Fruit fly (Drosophila melanogaster) whole organism, embryonic: ENCODE data around the gene schlank.

Source experiments
- B-H2 ChIP-seq: fragments of 200-800 bp; sonication (Bioruptor generic); optimal IDR thresholded peaks from 2 replicates; lab custom pipeline; 2018; ENCODE audit warnings: missing biosample characterization, mild to moderate bottlenecking, missing genetic modification characterization
- Blimp-1 ChIP-seq: fragments of 200-800 bp; sonication (Bioruptor generic); optimal IDR thresholded peaks from 3 replicates; lab custom pipeline; 2018; ENCODE audit warnings: missing biosample characterization, missing genetic modification characterization, mild to moderate bottlenecking, moderate library complexity, missing genetic modification reagents
- CG11695 ChIP-seq: fragments of 200-800 bp; sonication (Bioruptor generic); IDR thresholded peaks from 3 replicates; pipeline ENCODE4 v1.3.6; 2022; ENCODE audit warnings: missing biosample characterization, missing genetic modification characterization
- CG12071 ChIP-seq: fragments of 200-800 bp; sonication (Bioruptor generic); optimal IDR thresholded peaks from 3 replicates; lab custom pipeline; 2018; ENCODE audit warnings: missing biosample characterization, mild to moderate bottlenecking, missing genetic modification characterization
- CG12942 ChIP-seq: fragments of 200-800 bp; sonication (Bioruptor generic); optimal IDR thresholded peaks from 3 replicates; lab custom pipeline; 2016; ENCODE audit warnings: missing biosample characterization, missing genetic modification characterization
- CG13894 ChIP-seq: fragments of 200-800 bp; sonication (Bioruptor generic); optimal IDR thresholded peaks from 3 replicates; lab custom pipeline; 2018; ENCODE audit warnings: missing biosample characterization, mild to moderate bottlenecking, missing genetic modification characterization, moderate library complexity
- CG14050 ChIP-seq: fragments of 200-800 bp; sonication (Bioruptor generic); IDR thresholded peaks from 3 replicates; pipeline ENCODE4 v1.3.6; 2022; ENCODE audit warnings: missing biosample characterization, missing genetic modification characterization
- CG17802 ChIP-seq: fragments of 200-800 bp; sonication (Bioruptor generic); optimal IDR thresholded peaks from 2 replicates; lab custom pipeline; 2018; ENCODE audit warnings: missing biosample characterization, mild to moderate bottlenecking, missing genetic modification characterization, moderate library complexity
- CG2116 ChIP-seq: fragments of 200-800 bp; sonication (Bioruptor generic); optimal IDR thresholded peaks from 3 replicates; lab custom pipeline; 2018; ENCODE audit warnings: missing biosample characterization, mild to moderate bottlenecking, missing genetic modification characterization
- CG2120 ChIP-seq: fragments of 200-800 bp; sonication (Bioruptor generic); optimal IDR thresholded peaks from 3 replicates; lab custom pipeline; 2016; ENCODE audit warnings: missing biosample characterization, missing genetic modification characterization
- CG2129 ChIP-seq: fragments of 200-800 bp; sonication (Bioruptor generic); IDR thresholded peaks from 2 replicates; pipeline ENCODE4 v1.3.6; 2022; ENCODE audit warnings: missing biosample characterization, missing genetic modification characterization; ENCODE audit not compliant: partially characterized antibody
- CG2678 ChIP-seq: fragments of 200-800 bp; sonication (Bioruptor generic); optimal IDR thresholded peaks from 3 replicates; lab custom pipeline; 2019; ENCODE audit warnings: missing biosample characterization, mild to moderate bottlenecking, missing genetic modification characterization, moderate library complexity
- CG30403 ChIP-seq: fragments of 200-800 bp; sonication (Bioruptor generic); optimal IDR thresholded peaks from 3 replicates; lab custom pipeline; 2016; ENCODE audit warnings: missing biosample characterization, missing genetic modification characterization
- CG6654 ChIP-seq: fragments of 200-800 bp; sonication (Bioruptor generic); optimal IDR thresholded peaks from 2 replicates; lab custom pipeline; 2017; ENCODE audit warnings: missing biosample characterization, mild to moderate bottlenecking, missing genetic modification characterization
- CG8924 ChIP-seq: fragments of 200-800 bp; optimal IDR thresholded peaks from 3 replicates; lab custom pipeline; 2019; ENCODE audit warnings: missing biosample characterization, mild to moderate bottlenecking, missing genetic modification characterization, moderate library complexity
- D19B ChIP-seq: fragments of 200-800 bp; sonication (Bioruptor generic); optimal IDR thresholded peaks from 2 replicates; lab custom pipeline; 2017; ENCODE audit warnings: missing biosample characterization, mild to moderate bottlenecking, missing genetic modification characterization
- Dll ChIP-seq: fragments of 200-800 bp; sonication (Bioruptor generic); IDR thresholded peaks from 4 replicates; pipeline ENCODE4 v1.3.6; 2022; ENCODE audit warnings: missing biosample characterization, missing genetic modification characterization; ENCODE audit not compliant: partially characterized antibody
- Drgx ChIP-seq: fragments of 200-800 bp; sonication (Bioruptor generic); IDR thresholded peaks from 2 replicates; pipeline ENCODE4 v1.3.6; 2022; ENCODE audit warnings: missing biosample characterization, missing genetic modification characterization
- Fer3 ChIP-seq: fragments of 200-800 bp; sonication (Bioruptor generic); optimal IDR thresholded peaks from 2 replicates; lab custom pipeline; 2018; ENCODE audit warnings: missing biosample characterization, mild to moderate bottlenecking, missing genetic modification characterization, moderate library complexity
- Hmr ChIP-seq: fragments of 200-800 bp; sonication (Bioruptor generic); optimal IDR thresholded peaks from 3 replicates; lab custom pipeline; 2017; ENCODE audit warnings: mild to moderate bottlenecking, missing biosample characterization, missing genetic modification reagents, missing genetic modification characterization
- Hsf ChIP-seq: fragments of 200-800 bp; sonication (Bioruptor generic); optimal IDR thresholded peaks from 3 replicates; lab custom pipeline; 2016; ENCODE audit warnings: missing biosample characterization, missing genetic modification characterization
- Kr ChIP-seq: fragments of 200-800 bp; sonication (Bioruptor generic); optimal IDR thresholded peaks from 2 replicates; lab custom pipeline; 2017; ENCODE audit warnings: missing biosample characterization, mild to moderate bottlenecking, missing genetic modification characterization
- Max ChIP-seq: fragments of 200-800 bp; sonication (Bioruptor generic); optimal IDR thresholded peaks from 2 replicates; lab custom pipeline; 2016; ENCODE audit warnings: missing biosample characterization, mild to moderate bottlenecking, missing genetic modification characterization
- NC2α ChIP-seq: fragments of 200-800 bp; sonication (Bioruptor generic); optimal IDR thresholded peaks from 2 replicates; lab custom pipeline; 2016; ENCODE audit warnings: missing biosample characterization, missing genetic modification characterization
- PHDP ChIP-seq: fragments of 200-800 bp; sonication (Bioruptor generic); optimal IDR thresholded peaks from 3 replicates; lab custom pipeline; 2018; ENCODE audit warnings: missing biosample characterization, mild to moderate bottlenecking, missing genetic modification characterization, moderate library complexity
- Pdp1 ChIP-seq, 2 experiments: fragments of 200-800 bp; sonication (Bioruptor generic); optimal IDR thresholded peaks; 3 replicates each; lab custom pipeline; 2016; ENCODE audit warnings: missing biosample characterization in 2 of 2, missing genetic modification characterization in 2 of 2, mild to moderate bottlenecking in 1 of 2, moderate library complexity in 1 of 2
- Poxn ChIP-seq: fragments of 200-800 bp; sonication (Bioruptor generic); IDR thresholded peaks from 2 replicates; pipeline ENCODE4 v1.3.6; 2022; ENCODE audit warnings: missing biosample characterization, missing genetic modification characterization
- Rfx ChIP-seq: fragments of 200-800 bp; sonication (Bioruptor generic); IDR thresholded peaks from 2 replicates; pipeline ENCODE4 v1.3.6; 2022; ENCODE audit warnings: missing biosample characterization, missing genetic modification characterization
- cas ChIP-seq: fragments of 200-800 bp; sonication (Bioruptor generic); IDR thresholded peaks from 2 replicates; pipeline ENCODE4 v1.3.6; 2022; ENCODE audit warnings: missing biosample characterization, missing genetic modification characterization
- cg ChIP-seq: fragments of 200-800 bp; sonication (Bioruptor generic); optimal IDR thresholded peaks from 3 replicates; lab custom pipeline; 2019; ENCODE audit warnings: missing biosample characterization, mild to moderate bottlenecking, missing genetic modification characterization, moderate library complexity
- chif ChIP-seq, 2 experiments: fragments of 200-800 bp; sonication (Bioruptor generic); optimal IDR thresholded peaks; 3 replicates each; lab custom pipeline; 2016; ENCODE audit warnings: missing biosample characterization in 2 of 2, missing genetic modification characterization in 2 of 2
- corto ChIP-seq: fragments of 200-800 bp; sonication (Bioruptor generic); optimal IDR thresholded peaks from 2 replicates; lab custom pipeline; 2016; ENCODE audit warnings: missing biosample characterization, mild to moderate bottlenecking, missing genetic modification characterization, moderate library complexity
- da ChIP-seq: fragments of 200-800 bp; sonication (Bioruptor generic); optimal IDR thresholded peaks from 2 replicates; lab custom pipeline; 2016; ENCODE audit warnings: missing biosample characterization, missing genetic modification characterization
- danr ChIP-seq: fragments of 200-800 bp; sonication (Bioruptor generic); IDR thresholded peaks from 2 replicates; pipeline ENCODE4 v1.3.6; 2022; ENCODE audit warnings: missing biosample characterization, missing genetic modification characterization
- disco-r ChIP-seq: fragments of 200-800 bp; sonication (Bioruptor generic); optimal IDR thresholded peaks from 2 replicates; lab custom pipeline; 2016; ENCODE audit warnings: missing biosample characterization, missing genetic modification characterization
- dysf ChIP-seq: fragments of 200-800 bp; sonication (Bioruptor generic); IDR thresholded peaks from 3 replicates; pipeline ENCODE4 v1.3.6; 2022; ENCODE audit warnings: missing biosample characterization, missing genetic modification characterization
- grn ChIP-seq: fragments of 200-800 bp; sonication (Bioruptor generic); optimal IDR thresholded peaks from 3 replicates; lab custom pipeline; 2017; ENCODE audit warnings: missing biosample characterization, missing genetic modification characterization
- hbn ChIP-seq: fragments of 200-800 bp; sonication (Bioruptor generic); IDR thresholded peaks from 2 replicates; pipeline ENCODE4 v1.3.6; 2022; ENCODE audit warnings: missing biosample characterization, missing genetic modification characterization; ENCODE audit not compliant: partially characterized antibody
- ind ChIP-seq: fragments of 200-800 bp; sonication (Bioruptor generic); optimal IDR thresholded peaks from 3 replicates; lab custom pipeline; 2016; ENCODE audit warnings: missing biosample characterization, missing genetic modification characterization
- klu ChIP-seq: fragments of 200-800 bp; sonication (Bioruptor generic); IDR thresholded peaks from 2 replicates; pipeline ENCODE4 v1.3.6; 2022; ENCODE audit warnings: missing biosample characterization, missing genetic modification characterization
- pan ChIP-seq, 4 experiments: fragments of >200 bp in 3 of 4; fragments of 200-800 bp in 1 of 4; sonication (Bioruptor generic) in 1 of 4; optimal IDR thresholded peaks in 3 of 4; IDR thresholded peaks in 1 of 4; 2 replicates each; pipeline versions ENCODE4 v1.3.6 to Lab custom; 2017 to 2022; ENCODE audit warnings: missing biosample characterization in 2 of 4, missing genetic modification characterization in 2 of 4, mixed read lengths in 1 of 4
- phol ChIP-seq: fragments of 200-800 bp; sonication (Bioruptor generic); optimal IDR thresholded peaks from 3 replicates; lab custom pipeline; 2018; ENCODE audit warnings: missing biosample characterization, mild to moderate bottlenecking, missing genetic modification characterization, moderate library complexity
- prd ChIP-seq, 3 experiments: fragments of >200 bp in 2 of 3; fragments of 200-800 bp in 1 of 3; sonication (Bioruptor generic) in 1 of 3; optimal IDR thresholded peaks in 2 of 3; IDR thresholded peaks in 1 of 3; 2 replicates in 2 of 3; 3 replicates in 1 of 3; pipeline versions ENCODE4 v1.3.6 to Lab custom; 2017 to 2022; ENCODE audit warnings: missing biosample characterization in 1 of 3, missing genetic modification characterization in 1 of 3
- row ChIP-seq: fragments of 200-800 bp; sonication (Bioruptor generic); IDR thresholded peaks from 3 replicates; pipeline ENCODE4 v1.3.6; 2022; ENCODE audit warnings: missing biosample characterization, missing genetic modification characterization
- salm ChIP-seq: fragments of 200-800 bp; sonication (Bioruptor generic); optimal IDR thresholded peaks from 2 replicates; lab custom pipeline; 2018; ENCODE audit warnings: missing biosample characterization, mild to moderate bottlenecking, missing genetic modification characterization
- scrt ChIP-seq: fragments of 200-800 bp; sonication (Bioruptor generic); optimal IDR thresholded peaks from 2 replicates; lab custom pipeline; 2018; ENCODE audit warnings: missing biosample characterization, mild to moderate bottlenecking, missing genetic modification characterization, moderate library complexity
- sim ChIP-seq: fragments of 200-800 bp; sonication (Bioruptor generic); IDR thresholded peaks from 2 replicates; pipeline ENCODE4 v1.3.6; 2022; ENCODE audit warnings: missing biosample characterization, missing genetic modification characterization
- sob ChIP-seq: fragments of 200-800 bp; sonication (Bioruptor generic); IDR thresholded peaks from 2 replicates; pipeline ENCODE4 v1.3.6; 2022; ENCODE audit warnings: missing biosample characterization, missing genetic modification characterization
- tup ChIP-seq: fragments of 200-800 bp; sonication (Bioruptor generic); optimal IDR thresholded peaks from 2 replicates; lab custom pipeline; 2016; ENCODE audit warnings: missing biosample characterization, mild to moderate bottlenecking, missing genetic modification characterization, moderate library complexity

Gene schlank

DNA sequence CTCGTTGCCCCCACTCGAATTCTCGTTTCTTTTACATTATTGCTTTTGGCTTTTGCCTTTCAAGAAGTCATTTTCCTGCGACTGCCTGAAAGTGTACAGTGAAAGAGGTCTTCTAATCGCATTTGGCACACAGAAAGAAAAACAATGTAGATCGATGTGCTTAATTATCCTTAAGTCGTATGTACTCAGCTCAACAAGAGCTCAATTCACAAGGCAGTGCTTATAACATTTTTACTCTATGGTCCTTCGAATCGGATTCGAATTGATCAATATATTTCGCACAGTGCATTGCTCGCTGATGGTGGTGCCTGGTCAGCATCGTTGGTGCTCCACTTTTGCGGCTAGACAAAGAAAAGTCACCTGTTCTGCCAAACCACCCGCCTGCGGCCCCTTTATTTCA is 43.4 kb upstream of the schlank start (continued):
- TF ChIP-seq Fer3 (peak; percentile 11), pan (optimal IDR thresholded peaks at IDR 0.05; lab: Kevin White, UChicago) (no peak), pan (GFP tag; optimal IDR thresholded peaks at IDR 0.05 in 1 of 2, IDR thresholded peaks at IDR 0.05 in 1 of 2) (peak in 1 of 2 experiments; percentile 54), scrt (peak; percentile 5), cg (GFP tag; lab: Kevin White, UChicago) (no peak), Rfx (peak; percentile 28; the same call in 1 of the 2 replicates), CG30403 (GFP tag; lab: Kevin White, UChicago) (peak; percentile 14), CG11695 (no peak), CG2120 (GFP tag; lab: Kevin White, UChicago) (peak; percentile 32), CG12071 (peak; percentile 31), Kr (GFP tag; lab: Kevin White, UChicago) (no peak), danr (GFP tag; lab: Robert Waterston, UW) (no peak), tup (GFP tag; lab: Kevin White, UChicago) (no peak), Blimp-1 (GFP tag; lab: Kevin White, UChicago) (peak; percentile 5), disco-r (GFP tag; lab: Kevin White, UChicago) (no peak), CG12942 (no peak), CG6654 (GFP tag; lab: Kevin White, UChicago) (no peak), Dll (GFP tag; lab: Robert Waterston, UW) (no peak), dysf (GFP tag; lab: Robert Waterston, UW) (peak; percentile 35; the same call in 1 of the 3 replicates), klu (GFP tag; lab: Robert Waterston, UW) (no peak)

- TF ChIP-seq prd (optimal IDR thresholded peaks at IDR 0.05; lab: Kevin White, UChicago) (no peak), prd (GFP tag; IDR thresholded peaks at IDR 0.05; lab: Robert Waterston, UW) (peak; percentile 26; the same call in 1 of the 3 replicates), chif (GFP tag; optimal IDR thresholded peaks at IDR 0.05; lab: Kevin White, UChicago) (no peak), Hmr (GFP tag; lab: Kevin White, UChicago) (peak; percentile 35), CG17802 (no peak), B-H2 (no peak), corto (GFP tag; lab: Kevin White, UChicago) (no peak), Poxn (no peak), CG2129 (GFP tag; lab: Robert Waterston, UW) (no peak), cas (no peak), row (peak; percentile 64), da (GFP tag; lab: Kevin White, UChicago) (no peak), CG30403 (GFP tag; lab: Kevin White, UChicago) (no peak), hbn (GFP tag; lab: Robert Waterston, UW) (no peak), NC2α (no peak), sob (GFP tag; lab: Robert Waterston, UW) (peak; percentile 28; the same call in 1 of the 2 replicates), grn (GFP tag; lab: Kevin White, UChicago) (no peak), CG2116 (GFP tag; lab: Kevin White, UChicago) (no peak), sim (GFP tag; lab: Robert Waterston, UW) (no peak), Hsf (GFP tag; lab: Kevin White, UChicago) (peak; percentile 11), ind (GFP tag; lab: Kevin White, UChicago) (peak; percentile 1), Drgx (peak; percentile 38; the same call in 1 of the 2 replicates), Max (no peak), CG8924 (tag; lab: Kevin White, UChicago) (peak; percentile 3), salm (tag; lab: Kevin White, UChicago) (no peak), D19B (no peak), Pdp1 (GFP tag; optimal IDR thresholded peaks at IDR 0.05; lab: Kevin White, UChicago) (no peak), CG2678 (tag; lab: Kevin White, UChicago) (peak; percentile 26), CG13894 (tag; lab: Kevin White, UChicago) (peak; percentile 12), CG14050 (GFP tag; lab: Robert Waterston, UW) (no peak), PHDP (tag; lab: Kevin White, UChicago) (peak; percentile 4), phol (tag; lab: Kevin White, UChicago) (no peak)
Observed at dm6 chrX:6308852-6309251, 41.8 kb upstream of the schlank start, which contains the start of gene CG15894. TSS of gene CG15894 (plus strand) at chrX:6309212.
